Worm (Caenorhabditis elegans) whole organism, young adult: Measurements from ENCODE around the gene msp-51.
"Not testable (repeated sequence)": the region's sequence is repeated elsewhere in the genome, so short reads cannot be mapped to it uniquely, and the experiment has no call there.

ENCODE experiments used
- Y67H2A.10 ChIP-seq: fragments of 200-800 bp; sonication (Bioruptor generic); conservative IDR thresholded peaks from 2 replicates; pipeline ENCODE4 v1.3.6; 2022; ENCODE audit warnings: missing genetic modification reagents, missing genetic modification characterization, missing compliant biosample characterization
- cebp-1 ChIP-seq, 2 experiments: fragments of 200-800 bp in 1 of 2; sonication (Bioruptor generic) in 1 of 2; sonication (generic microtip) in 1 of 2; IDR thresholded peaks in 1 of 2; optimal IDR thresholded peaks in 1 of 2; 2 replicates each; pipeline versions ENCODE4 v1.3.6 to Lab custom; 2017 to 2022; ENCODE audit warnings: missing compliant biosample characterization in 2 of 2, missing genetic modification characterization in 2 of 2, mild to moderate bottlenecking in 1 of 2, missing genetic modification reagents in 1 of 2, moderate library complexity in 1 of 2
- dpl-1 ChIP-seq: fragments of 150-350 bp; optimal IDR thresholded peaks from 2 replicates; lab custom pipeline; 2014; ENCODE audit warnings: missing biosample characterization, missing genetic modification reagents, missing genetic modification characterization
- efl-1 ChIP-seq: fragments of 150-350 bp; optimal IDR thresholded peaks from 2 replicates; lab custom pipeline; 2014; ENCODE audit warnings: missing biosample characterization, missing genetic modification reagents, missing genetic modification characterization
- ets-4 ChIP-seq: fragments of 200-800 bp; sonication (Bioruptor generic); optimal IDR thresholded peaks from 2 replicates; lab custom pipeline; 2018; ENCODE audit warnings: mild to moderate bottlenecking, missing genetic modification characterization, missing compliant biosample characterization
- hrde-1 ChIP-seq: sonication (generic microtip); optimal IDR thresholded peaks from 2 replicates; lab custom pipeline; 2016; ENCODE audit warnings: missing genetic modification characterization, mild to moderate bottlenecking, missing compliant biosample characterization, moderate library complexity, missing genotype, missing genetic modification reagents, borderline replicate concordance
- lir-1 ChIP-seq: fragments of 200-800 bp; sonication (Bioruptor generic); conservative IDR thresholded peaks from 2 replicates; pipeline ENCODE4 v1.3.6; 2022; ENCODE audit warnings: missing genetic modification reagents, missing genetic modification characterization, missing compliant biosample characterization
- pha-4 ChIP-seq: fragments of 150-350 bp; sonication (generic microtip); optimal IDR thresholded peaks from 2 replicates; lab custom pipeline; 2014; ENCODE audit warnings: missing biosample characterization, missing genetic modification reagents, missing genetic modification characterization
- unc-130 ChIP-seq: sonication (generic microtip); optimal IDR thresholded peaks from 2 replicates; lab custom pipeline; 2016; ENCODE audit warnings: missing genetic modification reagents, missing genetic modification characterization, missing compliant biosample characterization

- not testable (repeated sequence) for TF ChIP-seq efl-1 (GFP tag; lab: Kevin White, UChicago); cebp-1 (GFP tag; IDR thresholded peaks at IDR 0.05; lab: Robert Waterston, UW); cebp-1 (tag; optimal IDR thresholded peaks at IDR 0.05; lab: Kevin White, UChicago); hrde-1 (tag; lab: Kevin White, UChicago); dpl-1; ets-4 (GFP tag; lab: Kevin White, UChicago); unc-130 (GFP tag; lab: Kevin White, UChicago); pha-4 (tag; lab: Kevin White, UChicago); lir-1 (GFP tag; lab: Robert Waterston, UW); Y67H2A.10 (GFP tag; lab: Robert Waterston, UW)
Measured at ce11 chrIV:5316223-5316622, 21.1 kb upstream of the msp-51 start, which contains the start of gene msp-65.
